Fruit fly (Drosophila melanogaster): ENCODE results near the gene vanin-like.

Gene vanin-like

dm6 chrX:6225472-6226049 is 23.2 kb upstream of the vanin-like start, which contains the start of gene dtn:
dtn (plus strand) TSS chrX:6225647.
- no peak for TF ChIP-seq zen2 (GFP tag; IDR thresholded peaks at IDR 0.05; ENCODE audit: partially characterized antibody)
- TF ChIP-seq CG8944 (GFP tag; optimal IDR thresholded peaks at IDR 0.05), result no peak
- no peak for TF ChIP-seq Dip2 (GFP tag; IDR thresholded peaks at IDR 0.05)
- TF ChIP-seq Kr (GFP tag; optimal IDR thresholded peaks at IDR 0.05), result no peak
- TF ChIP-seq CG3847 (GFP tag; IDR thresholded peaks at IDR 0.05), result peak; percentile 33; the same call in 1 of the 2 replicates
- TF ChIP-seq CG2202 (tag; optimal IDR thresholded peaks at IDR 0.05), result no peak
- no peak for TF ChIP-seq CG11723 (GFP tag; optimal IDR thresholded peaks at IDR 0.05)
- TF ChIP-seq vnd (GFP tag; IDR thresholded peaks at IDR 0.05; ENCODE audit: partially characterized antibody), result no peak
- no peak for TF ChIP-seq az2 (GFP tag; optimal IDR thresholded peaks at IDR 0.05)
- TF ChIP-seq CG1792 (GFP tag; optimal IDR thresholded peaks at IDR 0.05), result no peak
- 0 out of 3 replicates have a peak, but pooled peaks have one; percentile 27 for TF ChIP-seq CG34422 (GFP tag; IDR thresholded peaks at IDR 0.05)
- no peak for TF ChIP-seq ftz-f1 (GFP tag; optimal IDR thresholded peaks at IDR 0.05)
- no peak for TF ChIP-seq CG33213 (GFP tag; optimal IDR thresholded peaks at IDR 0.05)
- TF ChIP-seq otp (GFP tag; IDR thresholded peaks at IDR 0.05), result no peak
- TF ChIP-seq oc (tag; optimal IDR thresholded peaks at IDR 0.05), result no peak
- TF ChIP-seq Camta (GFP tag; optimal IDR thresholded peaks at IDR 0.05), result no peak
- no peak for TF ChIP-seq CG2678 (tag; optimal IDR thresholded peaks at IDR 0.05)
- TF ChIP-seq CG4730 (GFP tag; IDR thresholded peaks at IDR 0.05), result no peak
- no peak for TF ChIP-seq CG30020 (tag; optimal IDR thresholded peaks at IDR 0.05)
- TF ChIP-seq CG7786 (GFP tag; optimal IDR thresholded peaks at IDR 0.05), result no peak
- no peak for TF ChIP-seq Drgx (GFP tag; IDR thresholded peaks at IDR 0.05)
- TF ChIP-seq Hr3 (GFP tag; optimal IDR thresholded peaks at IDR 0.05), result no peak
- TF ChIP-seq inv (GFP tag; IDR thresholded peaks at IDR 0.05; ENCODE audit: partially characterized antibody), result no peak
- no peak for TF ChIP-seq H2.0 (GFP tag; IDR thresholded peaks at IDR 0.05)
- peak; percentile 94 for TF ChIP-seq onecut (GFP tag; IDR thresholded peaks at IDR 0.05)
- no peak for TF ChIP-seq tx (GFP tag; optimal IDR thresholded peaks at IDR 0.05)
- peak; percentile 10 for TF ChIP-seq CG12391 (tag; optimal IDR thresholded peaks at IDR 0.05)
- no peak for TF ChIP-seq Dek (tag; optimal IDR thresholded peaks at IDR 0.05)
- TF ChIP-seq CG17385 (GFP tag; optimal IDR thresholded peaks at IDR 0.05), result no peak
- TF ChIP-seq CG9797 (GFP tag; optimal IDR thresholded peaks at IDR 0.05), result peak; percentile 59
- no peak for TF ChIP-seq Sox102F (GFP tag; optimal IDR thresholded peaks at IDR 0.05)
- TF ChIP-seq nmo (GFP tag; optimal IDR thresholded peaks at IDR 0.05), result no peak
- TF ChIP-seq Atf3 (GFP tag; optimal IDR thresholded peaks at IDR 0.05), result no peak
- TF ChIP-seq chm (GFP tag; IDR thresholded peaks at IDR 0.05), result no peak
- no peak for TF ChIP-seq CG15479 (GFP tag; optimal IDR thresholded peaks at IDR 0.05)
- no peak for TF ChIP-seq CG5180 (GFP tag; optimal IDR thresholded peaks at IDR 0.05)
- TF ChIP-seq sna (GFP tag; IDR thresholded peaks at IDR 0.05; ENCODE audit: partially characterized antibody), result 0 out of 2 replicates have a peak, but pooled peaks have one; percentile 31
- no peak for TF ChIP-seq schlank (tag; optimal IDR thresholded peaks at IDR 0.05)
- peak; percentile 3 for TF ChIP-seq NC2β (GFP tag; optimal IDR thresholded peaks at IDR 0.05)
- TF ChIP-seq CG14710 (tag; optimal IDR thresholded peaks at IDR 0.05), result peak; percentile 99
- TF ChIP-seq grn (GFP tag; optimal IDR thresholded peaks at IDR 0.05), result no peak
- TF ChIP-seq Fer2 (tag; optimal IDR thresholded peaks at IDR 0.05), result no peak
- no peak for TF ChIP-seq CG12071 (GFP tag; optimal IDR thresholded peaks at IDR 0.05)
- no peak for TF ChIP-seq CG12104 (GFP tag; optimal IDR thresholded peaks at IDR 0.05)
- no peak for TF ChIP-seq psq (GFP tag; optimal IDR thresholded peaks at IDR 0.05)
- no peak for TF ChIP-seq bbx (GFP tag; IDR thresholded peaks at IDR 0.05; ENCODE audit: partially characterized antibody)
- no peak for TF ChIP-seq CG9437 (GFP tag; optimal IDR thresholded peaks at IDR 0.05)
- no peak for TF ChIP-seq sens (GFP tag)
- TF ChIP-seq D (optimal IDR thresholded peaks at IDR 0.05), result peak; percentile 57
- no peak for TF ChIP-seq D (GFP tag; optimal IDR thresholded peaks at IDR 0.05)
- no peak for TF ChIP-seq CG10366 (GFP tag; IDR thresholded peaks at IDR 0.05)
